Fruit fly (Drosophila melanogaster) whole organism, wandering third instar larva: ENCODE measurements around the gene Tao.

ENCODE experiments used
- Abd-B ChIP-seq: fragments of >200 bp; optimal IDR thresholded peaks from 2 replicates; lab custom pipeline; 2017; ENCODE audit warnings: missing biosample characterization, missing genetic modification characterization
- CG32264 ChIP-seq: fragments of 200-800 bp; sonication (Bioruptor generic); optimal IDR thresholded peaks from 2 replicates; lab custom pipeline; 2016; ENCODE audit warnings: missing biosample characterization, missing genetic modification characterization
- CG9705 ChIP-seq: fragments of 200-800 bp; sonication (Bioruptor generic); optimal IDR thresholded peaks from 2 replicates; lab custom pipeline; 2018; ENCODE audit warnings: missing biosample characterization, mild to moderate bottlenecking, missing genetic modification characterization
- CrebA ChIP-seq: fragments of 200-800 bp; sonication (Bioruptor generic); optimal IDR thresholded peaks from 2 replicates; lab custom pipeline; 2016; ENCODE audit warnings: missing biosample characterization, mild to moderate bottlenecking, missing genetic modification characterization, borderline replicate concordance
- Dfd ChIP-seq: fragments of >200 bp; optimal IDR thresholded peaks from 2 replicates; lab custom pipeline; 2017; ENCODE audit warnings: missing biosample characterization, missing genetic modification characterization
- Dif ChIP-seq: fragments of 200-275, 200-300 bp; sonication (Bioruptor generic); optimal IDR thresholded peaks from 2 replicates; lab custom pipeline; 2018; ENCODE audit warnings: missing biosample characterization, missing genetic modification characterization; ENCODE audit not compliant: partially characterized antibody
- HLH106 ChIP-seq: fragments of 200-800 bp; optimal IDR thresholded peaks from 3 replicates; lab custom pipeline; 2019; ENCODE audit warnings: missing biosample characterization, mild to moderate bottlenecking, missing genetic modification characterization, moderate library complexity
- Hnf4 ChIP-seq: fragments of 200-800 bp; sonication (Bioruptor generic); optimal IDR thresholded peaks from 2 replicates; lab custom pipeline; 2016; ENCODE audit warnings: missing biosample characterization, mild to moderate bottlenecking, missing genetic modification characterization
- Hr78 ChIP-seq: fragments of >200 bp; optimal IDR thresholded peaks from 2 replicates; lab custom pipeline; 2017; ENCODE audit warnings: missing biosample characterization, missing genetic modification characterization
- Hr83 ChIP-seq: fragments of 200-300 bp; sonication (Bioruptor generic); optimal IDR thresholded peaks from 2 replicates; lab custom pipeline; 2016; ENCODE audit warnings: missing biosample characterization, mild to moderate bottlenecking, missing genetic modification characterization, moderate library complexity; ENCODE audit not compliant: poor library complexity, severe bottlenecking
- Jra ChIP-seq: sonication (Bioruptor generic); optimal IDR thresholded peaks from 2 replicates; lab custom pipeline; 2016; ENCODE audit warnings: missing biosample characterization, missing genetic modification characterization
- Mio ChIP-seq: sonication (Bioruptor generic); optimal IDR thresholded peaks from 2 replicates; lab custom pipeline; 2016; ENCODE audit warnings: missing biosample characterization, missing genetic modification characterization
- Myc ChIP-seq: fragments of >200 bp; optimal IDR thresholded peaks from 2 replicates; lab custom pipeline; 2017
- OdsH ChIP-seq: fragments of 200-800 bp; sonication (Bioruptor generic); optimal IDR thresholded peaks from 2 replicates; lab custom pipeline; 2016; ENCODE audit warnings: missing biosample characterization, mild to moderate bottlenecking, missing genetic modification characterization
- Rel ChIP-seq, 2 experiments: fragments of 200-800 bp; sonication (Bioruptor generic) in 1 of 2; optimal IDR thresholded peaks; 2 replicates in 1 of 2; 3 replicates in 1 of 2; lab custom pipeline; 2016 to 2019; ENCODE audit warnings: mild to moderate bottlenecking in 2 of 2, missing biosample characterization in 2 of 2, missing genetic modification characterization in 2 of 2, moderate library complexity in 1 of 2
- Sp1 ChIP-seq: fragments of 200-800 bp; sonication (Bioruptor generic); optimal IDR thresholded peaks from 3 replicates; lab custom pipeline; 2019; ENCODE audit warnings: missing biosample characterization, mild to moderate bottlenecking, missing genetic modification characterization, moderate library complexity
- Vsx2 ChIP-seq: fragments of 200-300, 225-300 bp; sonication (Bioruptor generic); optimal IDR thresholded peaks from 2 replicates; lab custom pipeline; 2018; ENCODE audit warnings: missing biosample characterization, missing genetic modification characterization; ENCODE audit not compliant: partially characterized antibody
- br ChIP-seq: fragments of 200-800 bp; sonication (Bioruptor generic); optimal IDR thresholded peaks from 2 replicates; lab custom pipeline; 2016; ENCODE audit warnings: missing biosample characterization, missing genetic modification characterization
- brk ChIP-seq: fragments of 200-800 bp; sonication (Bioruptor generic); optimal IDR thresholded peaks from 2 replicates; lab custom pipeline; 2016; ENCODE audit warnings: missing biosample characterization, mild to moderate bottlenecking, missing genetic modification characterization
- dl ChIP-seq, 2 experiments: fragments of 175-275, 200-275 bp in 1 of 2; fragments of 200-275 bp in 1 of 2; sonication (Bioruptor generic); optimal IDR thresholded peaks; lab custom pipeline; 2018; ENCODE audit warnings: mild to moderate bottlenecking in 2 of 2, missing biosample characterization in 2 of 2, missing genetic modification characterization in 2 of 2, moderate library complexity in 2 of 2; ENCODE audit not compliant: partially characterized antibody in 2 of 2, insufficient read depth in 1 of 2
- dmrt93B ChIP-seq: fragments of 200-800 bp; sonication (Bioruptor generic); optimal IDR thresholded peaks from 2 replicates; lab custom pipeline; 2018; ENCODE audit warnings: missing biosample characterization, mild to moderate bottlenecking, missing genetic modification characterization
- ey ChIP-seq: fragments of 200-800 bp; sonication (Bioruptor generic); optimal IDR thresholded peaks from 2 replicates; lab custom pipeline; 2016; ENCODE audit warnings: missing biosample characterization, missing genetic modification characterization
- foxo ChIP-seq, 2 experiments: fragments of 200-800 bp; sonication (Bioruptor generic); optimal IDR thresholded peaks; 2 replicates in 1 of 2; 3 replicates in 1 of 2; lab custom pipeline; 2016 to 2017; ENCODE audit warnings: missing biosample characterization in 2 of 2, missing genetic modification characterization in 2 of 2
- fru ChIP-seq: fragments of 200-800 bp; sonication (Bioruptor generic); optimal IDR thresholded peaks from 3 replicates; lab custom pipeline; 2016; ENCODE audit warnings: missing biosample characterization, mild to moderate bottlenecking, missing genetic modification characterization
- h ChIP-seq: fragments of 200-800 bp; sonication (Bioruptor generic); optimal IDR thresholded peaks from 3 replicates; lab custom pipeline; 2016; ENCODE audit warnings: missing biosample characterization, mild to moderate bottlenecking, missing genetic modification characterization
- lola ChIP-seq: fragments of >200 bp; optimal IDR thresholded peaks from 2 replicates; lab custom pipeline; 2017; ENCODE audit warnings: missing biosample characterization, missing genetic modification characterization
- rgr ChIP-seq: fragments of 200-800 bp; sonication (Bioruptor generic); optimal IDR thresholded peaks from 3 replicates; lab custom pipeline; 2016; ENCODE audit warnings: missing biosample characterization, mild to moderate bottlenecking, missing genetic modification characterization
- sage ChIP-seq: fragments of 200-800 bp; sonication (Bioruptor generic); optimal IDR thresholded peaks from 2 replicates; lab custom pipeline; 2016; ENCODE audit warnings: missing biosample characterization, mild to moderate bottlenecking, missing genetic modification characterization
- sv ChIP-seq: fragments of 200-800 bp; sonication (Bioruptor generic); optimal IDR thresholded peaks from 3 replicates; lab custom pipeline; 2016; ENCODE audit warnings: missing biosample characterization, missing genetic modification characterization
- usp ChIP-seq: fragments of >200 bp; optimal IDR thresholded peaks from 2 replicates; lab custom pipeline; 2017; ENCODE audit warnings: missing biosample characterization, missing genetic modification characterization
- woc ChIP-seq: sonication (Bioruptor generic); optimal IDR thresholded peaks from 2 replicates; lab custom pipeline; 2016; ENCODE audit warnings: missing biosample characterization, mild to moderate bottlenecking, missing genetic modification characterization

The Tao gene

dm6 chrX:19579648-19580301 lies at the start of gene Tao:
Tao (minus strand) TSS chrX:19579800.
- no peak for TF ChIP-seq Hnf4 (GFP tag; lab: Kevin White, UChicago)
- TF ChIP-seq h = peak; percentile 29
- TF ChIP-seq woc (GFP tag; lab: Kevin White, UChicago) = peak; percentile 11

DNA sequence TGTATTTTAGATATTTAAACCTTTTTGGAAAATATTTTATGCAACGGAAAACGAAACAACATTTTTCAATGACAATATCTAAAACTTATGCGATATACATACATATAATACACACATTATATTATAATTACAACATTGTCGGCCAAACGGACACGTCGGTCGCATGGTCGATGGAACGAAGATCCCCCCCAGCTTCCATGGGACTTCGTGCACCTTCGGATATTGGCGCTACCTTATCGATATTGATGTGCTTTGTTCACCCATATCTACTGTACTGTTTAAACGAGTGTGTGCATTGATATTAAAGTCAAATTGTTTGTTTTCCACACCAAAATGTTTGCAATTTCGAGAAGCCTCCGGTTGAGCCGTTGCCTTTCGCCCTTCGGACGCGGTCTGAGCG lies 45.8 kb upstream of the Tao start, which contains the start of gene CG14212:
Gene CG14212 (plus strand): TSS at position 301 of the 400 bp plus-strand sequence.
- TF ChIP-seq rgr (GFP tag; lab: Kevin White, UChicago) = no peak
- TF ChIP-seq Dif (GFP tag; lab: Kevin White, UChicago) = no peak
- no peak for TF ChIP-seq Hr83
- no peak for TF ChIP-seq Myc (lab: Kevin White, UChicago)
- TF ChIP-seq OdsH (GFP tag; lab: Kevin White, UChicago) = no peak
- TF ChIP-seq Vsx2 (GFP tag; lab: Kevin White, UChicago) = no peak
- TF ChIP-seq Hr78 = no peak
- TF ChIP-seq Sp1 (GFP tag; lab: Kevin White, UChicago) = no peak
- no peak for TF ChIP-seq lola (GFP tag; lab: Kevin White, UChicago)
- no peak for TF ChIP-seq brk
- no peak for TF ChIP-seq dl (GFP tag; optimal IDR thresholded peaks at IDR 0.05; lab: Kevin White, UChicago; ENCODE audit: insufficient read depth in 1 of 2, partially characterized antibody in 2 of 2)
- TF ChIP-seq usp (GFP tag; lab: Kevin White, UChicago) = no peak
- no peak for TF ChIP-seq Jra (GFP tag; lab: Kevin White, UChicago)
- TF ChIP-seq Hnf4 (GFP tag; lab: Kevin White, UChicago) = no peak
- no peak for TF ChIP-seq fru
- no peak for TF ChIP-seq Rel (GFP tag; optimal IDR thresholded peaks at IDR 0.05; lab: Kevin White, UChicago)
- TF ChIP-seq Rel (tag; optimal IDR thresholded peaks at IDR 0.05; lab: Kevin White, UChicago) = no peak
- TF ChIP-seq sv (GFP tag; lab: Kevin White, UChicago) = no peak
- no peak for TF ChIP-seq Mio (GFP tag; lab: Kevin White, UChicago)
- TF ChIP-seq dmrt93B (GFP tag; lab: Kevin White, UChicago) = no peak
- TF ChIP-seq Abd-B (GFP tag; lab: Kevin White, UChicago) = no peak

dm6 chrX:19622924-19623323 lies 43.3 kb upstream of the Tao start, which contains the start of the genes Naa20A and MKP-4:
Naa20A (minus strand) TSS chrX:19623074.
MKP-4 (plus strand) TSS chrX:19623114.
- TF ChIP-seq sage (GFP tag; lab: Kevin White, UChicago) (no peak), Dfd (no peak), sv (GFP tag; lab: Kevin White, UChicago) (no peak), HLH106 (tag; lab: Kevin White, UChicago) (no peak)

DNA sequence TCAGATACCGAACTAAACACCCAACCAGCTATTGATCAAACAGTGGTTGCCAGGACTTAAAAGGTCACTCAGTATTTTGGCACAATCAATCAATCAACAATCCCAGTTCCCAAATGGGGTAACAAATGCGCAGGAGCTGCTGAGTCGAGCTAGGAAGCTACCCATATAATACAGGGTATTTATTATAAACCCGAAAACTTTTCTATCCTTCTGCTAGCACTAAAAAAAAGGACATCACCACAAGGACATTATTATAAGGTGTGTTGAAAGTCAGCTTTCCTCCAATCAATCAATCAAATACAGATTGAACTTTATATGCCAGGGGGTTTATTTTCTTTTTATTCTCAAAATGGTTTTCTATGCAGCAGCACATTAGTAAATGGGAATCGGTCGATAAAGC lies 41.5 kb upstream of the Tao start, which contains the start of gene CG14221:
Gene CG14221 (minus strand): TSS at position 101 of the 400 bp plus-strand sequence.
- TF ChIP-seq foxo (GFP tag; optimal IDR thresholded peaks at IDR 0.05; lab: Kevin White, UChicago) (no peak), Jra (GFP tag; lab: Kevin White, UChicago) (no peak), br (GFP tag; lab: Kevin White, UChicago) (no peak), rgr (GFP tag; lab: Kevin White, UChicago) (no peak), Sp1 (GFP tag; lab: Kevin White, UChicago) (no peak), ey (GFP tag; lab: Kevin White, UChicago) (no peak), h (no peak), CG32264 (no peak), Vsx2 (GFP tag; lab: Kevin White, UChicago) (no peak), dl (GFP tag; optimal IDR thresholded peaks at IDR 0.05; lab: Kevin White, UChicago; ENCODE audit: insufficient read depth in 1 of 2, partially characterized antibody in 2 of 2) (no peak), CrebA (GFP tag; lab: Kevin White, UChicago) (no peak), Rel (GFP tag; optimal IDR thresholded peaks at IDR 0.05; lab: Kevin White, UChicago) (no peak), Rel (tag; optimal IDR thresholded peaks at IDR 0.05; lab: Kevin White, UChicago) (no peak), sage (GFP tag; lab: Kevin White, UChicago) (no peak), brk (no peak), Hr83 (no peak), woc (GFP tag; lab: Kevin White, UChicago) (no peak), CG9705 (GFP tag; lab: Kevin White, UChicago) (no peak), fru (no peak)
